Worm (Caenorhabditis elegans): Measurements from ENCODE around the gene col-183.
A peak's percentile ranks its signal among the peaks of the same experiment; 100 is the strongest.

col-183 gene

ce11 chrX:13446418-13446817 is 21.1 kb downstream of the col-183 start, which contains the start of gene set-8:
TSS of gene set-8 (plus strand) at chrX:13446718.
- TF ChIP-seq hpl-2 (GFP tag; optimal IDR thresholded peaks at IDR 0.05) (no peak), nhr-77 (tag; optimal IDR thresholded peaks at IDR 0.05) (no peak), nhr-20 (tag; optimal IDR thresholded peaks at IDR 0.05) (no peak), nhr-28 (tag; optimal IDR thresholded peaks at IDR 0.05) (no peak), rnt-1 (tag; optimal IDR thresholded peaks at IDR 0.05) (no peak), snpc-4 (tag; optimal IDR thresholded peaks at IDR 0.05) (no peak), fkh-4 (tag; optimal IDR thresholded peaks at IDR 0.05; ENCODE audit: borderline replicate concordance) (no peak), ceh-88 (GFP tag; IDR thresholded peaks at IDR 0.05) (no peak), sox-4 (tag; optimal IDR thresholded peaks at IDR 0.05) (no peak), lir-3 (tag; optimal IDR thresholded peaks at IDR 0.05; ENCODE audit: poor library complexity) (no peak), nhr-71 (tag; optimal IDR thresholded peaks at IDR 0.05) (no peak), pag-3 (tag; optimal IDR thresholded peaks at IDR 0.05; ENCODE audit: borderline replicate concordance, insufficient read depth) (no peak)

ce11 chrX:13444267-13444666 is 23.3 kb downstream of the col-183 start:
- TF ChIP-seq ztf-11 (tag; optimal IDR thresholded peaks at IDR 0.05) (no peak), swsn-7 (tag; optimal IDR thresholded peaks at IDR 0.05) (no peak), nhr-85 (tag) (no peak), nhr-47 (tag; optimal IDR thresholded peaks at IDR 0.05) (no peak), nhr-76 (tag; optimal IDR thresholded peaks at IDR 0.05) (no peak), egl-27 (tag; optimal IDR thresholded peaks at IDR 0.05) (no peak), egl-13 (tag; optimal IDR thresholded peaks at IDR 0.05) (no peak), alr-1 (tag; optimal IDR thresholded peaks at IDR 0.05; ENCODE audit: borderline replicate concordance) (no peak), ztf-4 (tag; optimal IDR thresholded peaks at IDR 0.05) (no peak), pax-3 (tag; optimal IDR thresholded peaks at IDR 0.05) (no peak), nhr-84 (tag; optimal IDR thresholded peaks at IDR 0.05) (no peak), lsy-2 (tag; optimal IDR thresholded peaks at IDR 0.05) (no peak), lin-14 (GFP tag; optimal IDR thresholded peaks at IDR 0.05) (no peak), nhr-237 (tag; optimal IDR thresholded peaks at IDR 0.05) (no peak), mep-1 (tag; optimal IDR thresholded peaks at IDR 0.05) (no peak)

- no peak for TF ChIP-seq alr-1 (tag; optimal IDR thresholded peaks at IDR 0.05; ENCODE audit: borderline replicate concordance)
- no peak for TF ChIP-seq zag-1 (tag; optimal IDR thresholded peaks at IDR 0.05)
- no peak for TF ChIP-seq unc-130 (tag; optimal IDR thresholded peaks at IDR 0.05)
- no peak for TF ChIP-seq pax-3 (tag; optimal IDR thresholded peaks at IDR 0.05)
- TF ChIP-seq lir-3 (tag; optimal IDR thresholded peaks at IDR 0.05; ENCODE audit: poor library complexity), result no peak
- TF ChIP-seq unc-62 (GFP tag; optimal IDR thresholded peaks at IDR 0.05), result no peak
- TF ChIP-seq nhr-85 (tag), result no peak
- TF ChIP-seq ceh-8 (GFP tag; optimal IDR thresholded peaks at IDR 0.05), result no peak
- TF ChIP-seq mdl-1 (tag; optimal IDR thresholded peaks at IDR 0.05), result no peak
- no peak for TF ChIP-seq nhr-11 (tag; optimal IDR thresholded peaks at IDR 0.05)
- no peak for TF ChIP-seq nhr-71 (tag; optimal IDR thresholded peaks at IDR 0.05)
- TF ChIP-seq ceh-63 (GFP tag; optimal IDR thresholded peaks at IDR 0.05), result no peak
These were observed 24.3 kb downstream of the col-183 start for ce11 chrX:13443283-13443682.

- TF ChIP-seq nhr-237 (tag; optimal IDR thresholded peaks at IDR 0.05), result no peak
- TF ChIP-seq pag-3 (tag; optimal IDR thresholded peaks at IDR 0.05; ENCODE audit: borderline replicate concordance, insufficient read depth), result no peak
- no peak for TF ChIP-seq aly-2 (tag; optimal IDR thresholded peaks at IDR 0.05)
- no peak for TF ChIP-seq unc-62 (GFP tag; optimal IDR thresholded peaks at IDR 0.05)
- no peak for TF ChIP-seq C34B4.2 (tag; optimal IDR thresholded peaks at IDR 0.05)
- TF ChIP-seq ztf-4 (tag; optimal IDR thresholded peaks at IDR 0.05), result no peak
- TF ChIP-seq hlh-17 (GFP tag; optimal IDR thresholded peaks at IDR 0.05; ENCODE audit: borderline replicate concordance), result no peak
- peak; percentile 11; the same call in 1 of the 2 replicates for TF ChIP-seq isw-1 (GFP tag; IDR thresholded peaks at IDR 0.05)
- peak; percentile 24 for TF ChIP-seq swsn-7 (tag; optimal IDR thresholded peaks at IDR 0.05)
- no peak for TF ChIP-seq grh-1 (GFP tag; IDR thresholded peaks at IDR 0.05)
- TF ChIP-seq snu-23 (GFP tag; optimal IDR thresholded peaks at IDR 0.05), result peak; percentile 74
- TF ChIP-seq zag-1 (tag; optimal IDR thresholded peaks at IDR 0.05), result no peak
- TF ChIP-seq Y116A8C.19 (tag; optimal IDR thresholded peaks at IDR 0.05; ENCODE audit: borderline replicate concordance), result no peak
- no peak for TF ChIP-seq nhr-28 (tag; optimal IDR thresholded peaks at IDR 0.05)
- TF ChIP-seq egl-27 (tag; optimal IDR thresholded peaks at IDR 0.05), result no peak
- TF ChIP-seq sox-4 (tag; optimal IDR thresholded peaks at IDR 0.05), result peak; percentile 33
- peak in 1 of 2 experiments; percentile 24 for TF ChIP-seq ztf-11 (tag; optimal IDR thresholded peaks at IDR 0.05)
- no peak for TF ChIP-seq ceh-8 (GFP tag; optimal IDR thresholded peaks at IDR 0.05)
- no peak for TF ChIP-seq ets-5 (GFP tag; IDR thresholded peaks at IDR 0.05)
- peak in 1 of 2 experiments; percentile 44 for TF ChIP-seq mdl-1 (tag; optimal IDR thresholded peaks at IDR 0.05)
- no peak for TF ChIP-seq nhr-84 (tag; optimal IDR thresholded peaks at IDR 0.05)
- peak; percentile 47 for TF ChIP-seq fkh-8 (tag; optimal IDR thresholded peaks at IDR 0.05)
- no peak for TF ChIP-seq vab-15 (tag; optimal IDR thresholded peaks at IDR 0.05)
- TF ChIP-seq nhr-71 (tag; optimal IDR thresholded peaks at IDR 0.05), result peak; percentile 53
- TF ChIP-seq C16A3.4 (tag; optimal IDR thresholded peaks at IDR 0.05), result peak; percentile 58
These were observed 25.1 kb downstream of the col-183 start for ce11 chrX:13442446-13442845.

All from whole organism, L1 larva.